Worm (Caenorhabditis elegans): Measurements from ENCODE around the gene flp-18.

flp-18 gene

ce11 chrX:3025145-3025544 lies 6.8 kb upstream of the flp-18 start:
- TF ChIP-seq ceh-16 (tag; optimal IDR thresholded peaks at IDR 0.05) (no peak), mdl-1 (tag; optimal IDR thresholded peaks at IDR 0.05) (no peak), nhr-21 (tag; optimal IDR thresholded peaks at IDR 0.05) (peak; percentile 28), elt-3 (tag; optimal IDR thresholded peaks at IDR 0.05) (no peak), crh-2 (tag; optimal IDR thresholded peaks at IDR 0.05) (no peak), ztf-1 (GFP tag; conservative IDR thresholded peaks at IDR 0.05) (no peak), nhr-129 (tag; optimal IDR thresholded peaks at IDR 0.05) (peak; percentile 27), sma-9 (GFP tag; optimal IDR thresholded peaks at IDR 0.05) (peak; percentile 8), sma-9 (tag; optimal IDR thresholded peaks at IDR 0.05) (no peak)

ce11 chrX:3024637-3025113 lies 6.3 kb upstream of the flp-18 start, which contains the start of gene aqp-7:
aqp-7 (plus strand) TSS chrX:3025063.
- TF ChIP-seq ztf-4 (tag; optimal IDR thresholded peaks at IDR 0.05) (no peak), nhr-25 (tag; optimal IDR thresholded peaks at IDR 0.05) (no peak), ceh-82 (tag; optimal IDR thresholded peaks at IDR 0.05) (no peak), Y55F3AM.14 (GFP tag; optimal IDR thresholded peaks at IDR 0.05) (no peak), zag-1 (tag; optimal IDR thresholded peaks at IDR 0.05) (peak; percentile 19), alr-1 (tag; optimal IDR thresholded peaks at IDR 0.05) (no peak), sem-4 (tag; optimal IDR thresholded peaks at IDR 0.05) (peak; percentile 9), lin-13 (GFP tag; optimal IDR thresholded peaks at IDR 0.05) (no peak), lin-39 (tag; optimal IDR thresholded peaks at IDR 0.05) (no peak), elt-1 (tag; optimal IDR thresholded peaks at IDR 0.05) (no peak), nhr-11 (tag; optimal IDR thresholded peaks at IDR 0.05) (no peak), mab-5 (tag; optimal IDR thresholded peaks at IDR 0.05) (no peak), aly-2 (tag; optimal IDR thresholded peaks at IDR 0.05) (no peak), ztf-11 (tag; optimal IDR thresholded peaks at IDR 0.05) (no peak), lsy-2 (tag; optimal IDR thresholded peaks at IDR 0.05) (peak in 1 of 2 experiments; percentile 3), fos-1 (tag; optimal IDR thresholded peaks at IDR 0.05) (no peak), unc-55 (GFP tag; optimal IDR thresholded peaks at IDR 0.05) (no peak), F13H6.1 (tag; optimal IDR thresholded peaks at IDR 0.05) (no peak), elt-3 (tag; optimal IDR thresholded peaks at IDR 0.05) (no peak)

- TF ChIP-seq nhr-129 (tag; optimal IDR thresholded peaks at IDR 0.05): peak; percentile 65
- peak; percentile 78 for TF ChIP-seq sma-9 (GFP tag; optimal IDR thresholded peaks at IDR 0.05)
- TF ChIP-seq sma-9 (tag; optimal IDR thresholded peaks at IDR 0.05): no peak
- peak; percentile 33 for TF ChIP-seq F13H6.1 (tag; optimal IDR thresholded peaks at IDR 0.05)
- TF ChIP-seq lsy-2 (tag; optimal IDR thresholded peaks at IDR 0.05): peak in 1 of 2 experiments; percentile 10
- TF ChIP-seq unc-55 (GFP tag; optimal IDR thresholded peaks at IDR 0.05): no peak
- TF ChIP-seq ama-1 (optimal IDR thresholded peaks at IDR 0.05): peak; percentile 54
- no peak for TF ChIP-seq ceh-16 (tag; optimal IDR thresholded peaks at IDR 0.05)
- peak; percentile 13 for TF ChIP-seq ztf-4 (tag; optimal IDR thresholded peaks at IDR 0.05)
- peak; percentile 17 for TF ChIP-seq C34F6.9 (tag; optimal IDR thresholded peaks at IDR 0.05)
Measured at ce11 chrX:3023552-3024183, 5.3 kb upstream of the flp-18 start.

ce11 chrX:3022330-3023088 lies 4.2 kb upstream of the flp-18 start:
- TF ChIP-seq nhr-11 (tag; optimal IDR thresholded peaks at IDR 0.05): no peak
- TF ChIP-seq sma-9 (GFP tag; optimal IDR thresholded peaks at IDR 0.05): peak; percentile 10
- TF ChIP-seq sma-9 (tag; optimal IDR thresholded peaks at IDR 0.05): no peak
- peak; percentile 50 for TF ChIP-seq unc-55 (GFP tag; optimal IDR thresholded peaks at IDR 0.05)
- TF ChIP-seq lin-11 (tag; optimal IDR thresholded peaks at IDR 0.05): peak; percentile 22
- TF ChIP-seq peb-1 (tag; optimal IDR thresholded peaks at IDR 0.05): no peak
- TF ChIP-seq nhr-129 (tag; optimal IDR thresholded peaks at IDR 0.05): peak; percentile 93
- TF ChIP-seq C34F6.9 (tag; optimal IDR thresholded peaks at IDR 0.05): peak; percentile 40

ce11 chrX:3021466-3021865 lies 3.1 kb upstream of the flp-18 start:
- no peak for TF ChIP-seq nhr-10 (tag; optimal IDR thresholded peaks at IDR 0.05)
- TF ChIP-seq nhr-6 (tag; optimal IDR thresholded peaks at IDR 0.05): no peak
- no peak for TF ChIP-seq unc-39 (tag; optimal IDR thresholded peaks at IDR 0.05)
- no peak for TF ChIP-seq snpc-4 (tag; optimal IDR thresholded peaks at IDR 0.05)
- TF ChIP-seq nhr-12 (tag; optimal IDR thresholded peaks at IDR 0.05): no peak
- TF ChIP-seq lin-39 (tag; optimal IDR thresholded peaks at IDR 0.05): no peak
- peak; percentile 68 for TF ChIP-seq sma-9 (GFP tag; optimal IDR thresholded peaks at IDR 0.05)
- TF ChIP-seq sma-9 (tag; optimal IDR thresholded peaks at IDR 0.05): no peak
- TF ChIP-seq gmeb-1 (tag; optimal IDR thresholded peaks at IDR 0.05): no peak
- no peak for TF ChIP-seq nhr-11 (tag; optimal IDR thresholded peaks at IDR 0.05)
- TF ChIP-seq ceh-82 (tag; optimal IDR thresholded peaks at IDR 0.05): no peak
- TF ChIP-seq ceh-16 (tag; optimal IDR thresholded peaks at IDR 0.05): no peak
- no peak for TF ChIP-seq mdl-1 (tag; optimal IDR thresholded peaks at IDR 0.05)
- peak; percentile 67 for TF ChIP-seq nhr-129 (tag; optimal IDR thresholded peaks at IDR 0.05)
- no peak for TF ChIP-seq Y55F3AM.14 (GFP tag; optimal IDR thresholded peaks at IDR 0.05)
- TF ChIP-seq nhr-237 (tag; optimal IDR thresholded peaks at IDR 0.05): no peak
- TF ChIP-seq ama-1 (optimal IDR thresholded peaks at IDR 0.05): no peak
- no peak for TF ChIP-seq nhr-77 (tag; optimal IDR thresholded peaks at IDR 0.05)
- no peak for TF ChIP-seq mbf-1 (tag; optimal IDR thresholded peaks at IDR 0.05)
- no peak for TF ChIP-seq unc-62 (GFP tag; optimal IDR thresholded peaks at IDR 0.05)
- TF ChIP-seq lsy-2 (tag; optimal IDR thresholded peaks at IDR 0.05): peak in 1 of 2 experiments; percentile 14
- TF ChIP-seq F13H6.1 (tag; optimal IDR thresholded peaks at IDR 0.05): peak; percentile 36
- no peak for TF ChIP-seq nhr-23 (tag; optimal IDR thresholded peaks at IDR 0.05)
- no peak for TF ChIP-seq ztf-11 (tag; optimal IDR thresholded peaks at IDR 0.05)

Measured in whole organism, L2 larva.